Worm (Caenorhabditis elegans): ENCODE results near the gene ZK262.19.

ZK262.19 gene

ce11 chrV:18434961-18435360 is 9.5 kb upstream of the ZK262.19 start, which contains the start of gene ZK262.20:
ZK262.20 (minus strand) TSS chrV:18435061.
- TF ChIP-seq ceh-45 (GFP tag; IDR thresholded peaks at IDR 0.05) (no peak), ceh-30 (tag; optimal IDR thresholded peaks at IDR 0.05) (no peak), lin-11 (tag; optimal IDR thresholded peaks at IDR 0.05) (no peak), F13H6.1 (tag; optimal IDR thresholded peaks at IDR 0.05) (no peak), pqm-1 (tag; optimal IDR thresholded peaks at IDR 0.05) (no peak), hlh-8 (tag; optimal IDR thresholded peaks at IDR 0.05) (no peak), mec-3 (tag; optimal IDR thresholded peaks at IDR 0.05; ENCODE audit: borderline replicate concordance) (no peak), eyg-1 (tag; optimal IDR thresholded peaks at IDR 0.05) (no peak), ttx-3 (tag; optimal IDR thresholded peaks at IDR 0.05) (no peak), ceh-31 (tag; optimal IDR thresholded peaks at IDR 0.05) (no peak), ama-1 (optimal IDR thresholded peaks at IDR 0.05) (no peak), fkh-10 (GFP tag; optimal IDR thresholded peaks at IDR 0.05) (no peak), che-1 (tag; optimal IDR thresholded peaks at IDR 0.05) (no peak), hlh-15 (tag; optimal IDR thresholded peaks at IDR 0.05) (no peak), sdc-2 (tag; optimal IDR thresholded peaks at IDR 0.05) (no peak)

- TF ChIP-seq ahr-1 (tag; optimal IDR thresholded peaks at IDR 0.05) (no peak), fkh-6 (tag; optimal IDR thresholded peaks at IDR 0.05) (no peak), nfya-1 (tag; optimal IDR thresholded peaks at IDR 0.05) (no peak), ref-2 (tag; optimal IDR thresholded peaks at IDR 0.05) (no peak), K09A11.1 (tag; optimal IDR thresholded peaks at IDR 0.05; ENCODE audit: insufficient read depth) (no peak), pha-2 (tag; optimal IDR thresholded peaks at IDR 0.05) (no peak), ceh-48 (tag; optimal IDR thresholded peaks at IDR 0.05) (no peak), pqm-1 (tag; optimal IDR thresholded peaks at IDR 0.05) (no peak), gmeb-2 (tag; optimal IDR thresholded peaks at IDR 0.05) (no peak), unc-55 (GFP tag; optimal IDR thresholded peaks at IDR 0.05) (no peak), ama-1 (optimal IDR thresholded peaks at IDR 0.05) (no peak), nhr-232 (tag; optimal IDR thresholded peaks at IDR 0.05) (no peak), pros-1 (tag; optimal IDR thresholded peaks at IDR 0.05) (no peak), mec-3 (tag; optimal IDR thresholded peaks at IDR 0.05; ENCODE audit: borderline replicate concordance) (no peak), hlh-8 (tag; optimal IDR thresholded peaks at IDR 0.05) (no peak)
Observed at ce11 chrV:18431450-18431849, 6.0 kb upstream of the ZK262.19 start, which contains the start of gene srw-82. srw-82 (plus strand) TSS chrV:18431750.

- TF ChIP-seq ceh-18 (tag; optimal IDR thresholded peaks at IDR 0.05): no peak
- TF ChIP-seq Y22D7AL.16 (tag; optimal IDR thresholded peaks at IDR 0.05): no peak
- no peak for TF ChIP-seq dmd-4 (tag; optimal IDR thresholded peaks at IDR 0.05; ENCODE audit: borderline replicate concordance)
- no peak for TF ChIP-seq rnt-1 (tag; optimal IDR thresholded peaks at IDR 0.05)
- TF ChIP-seq ceh-22 (tag; optimal IDR thresholded peaks at IDR 0.05): no peak
- TF ChIP-seq ceh-30 (tag; optimal IDR thresholded peaks at IDR 0.05): no peak
- TF ChIP-seq ahr-1 (tag; optimal IDR thresholded peaks at IDR 0.05): no peak
- TF ChIP-seq fkh-10 (GFP tag; optimal IDR thresholded peaks at IDR 0.05): no peak
- TF ChIP-seq pha-4 (tag; optimal IDR thresholded peaks at IDR 0.05): no peak
- TF ChIP-seq lim-6 (tag; optimal IDR thresholded peaks at IDR 0.05): no peak
- TF ChIP-seq K02D7.2 (tag; optimal IDR thresholded peaks at IDR 0.05): no peak
- TF ChIP-seq fax-1 (tag; optimal IDR thresholded peaks at IDR 0.05): no peak
- no peak for TF ChIP-seq K09A11.1 (tag; optimal IDR thresholded peaks at IDR 0.05; ENCODE audit: insufficient read depth)
- TF ChIP-seq nhr-11 (tag; optimal IDR thresholded peaks at IDR 0.05): no peak
- TF ChIP-seq hlh-15 (tag; optimal IDR thresholded peaks at IDR 0.05): no peak
- TF ChIP-seq tbx-2 (tag; optimal IDR thresholded peaks at IDR 0.05): no peak
Observed at ce11 chrV:18430826-18431225, 5.4 kb upstream of the ZK262.19 start.

ce11 chrV:18426280-18426679 is 836 bp upstream of the ZK262.19 start, which contains the start of gene srw-83:
srw-83 (plus strand) TSS chrV:18426580.
- TF ChIP-seq pax-1 (tag; optimal IDR thresholded peaks at IDR 0.05): no peak
- TF ChIP-seq pros-1 (tag; optimal IDR thresholded peaks at IDR 0.05): no peak
- no peak for TF ChIP-seq ceh-30 (tag; optimal IDR thresholded peaks at IDR 0.05)
- no peak for TF ChIP-seq npax-4 (tag; optimal IDR thresholded peaks at IDR 0.05)
- TF ChIP-seq nhr-11 (tag; optimal IDR thresholded peaks at IDR 0.05): no peak
- TF ChIP-seq lim-6 (tag; optimal IDR thresholded peaks at IDR 0.05): no peak
- no peak for TF ChIP-seq ceh-14 (tag; optimal IDR thresholded peaks at IDR 0.05)
- no peak for TF ChIP-seq ets-4 (tag; optimal IDR thresholded peaks at IDR 0.05)
- TF ChIP-seq elt-2 (tag; optimal IDR thresholded peaks at IDR 0.05): no peak
- TF ChIP-seq hlh-30 (tag; optimal IDR thresholded peaks at IDR 0.05; ENCODE audit: insufficient read depth): no peak
- no peak for TF ChIP-seq K09A11.1 (tag; optimal IDR thresholded peaks at IDR 0.05; ENCODE audit: insufficient read depth)
- no peak for TF ChIP-seq elt-4 (tag; optimal IDR thresholded peaks at IDR 0.05)
- TF ChIP-seq sox-4 (tag; optimal IDR thresholded peaks at IDR 0.05): no peak
- no peak for TF ChIP-seq ceh-48 (tag; optimal IDR thresholded peaks at IDR 0.05)
- no peak for TF ChIP-seq ceh-45 (GFP tag; IDR thresholded peaks at IDR 0.05)
- TF ChIP-seq unc-86 (tag; optimal IDR thresholded peaks at IDR 0.05): no peak
- TF ChIP-seq nhr-232 (tag; optimal IDR thresholded peaks at IDR 0.05): no peak
- no peak for TF ChIP-seq C38D4.7 (GFP tag; optimal IDR thresholded peaks at IDR 0.05)
- no peak for TF ChIP-seq ceh-24 (tag; optimal IDR thresholded peaks at IDR 0.05)
- no peak for TF ChIP-seq eyg-1 (tag; optimal IDR thresholded peaks at IDR 0.05)

Measured in whole organism, late embryonic.